Worm (Caenorhabditis elegans) whole organism, midembryonic: Measurements from ENCODE around the gene dkf-2.

Source experiments
- ref-1 ChIP-seq: fragments of 200-800 bp; sonication (Bioruptor generic); conservative IDR thresholded peaks from 2 replicates; pipeline ENCODE4 v1.3.6; 2022; ENCODE audit warnings: missing genetic modification reagents, missing genetic modification characterization, missing compliant biosample characterization
- ztf-29 ChIP-seq: fragments of 200-800 bp; sonication (Bioruptor generic); IDR thresholded peaks from 2 replicates; pipeline ENCODE4 v1.3.6; 2022; ENCODE audit warnings: missing genetic modification reagents, missing genetic modification characterization, missing compliant biosample characterization

ce11 chrV:16774428-16774827, 27.0 kb downstream of the dkf-2 start:
- TF ChIP-seq ref-1 (no peak), ztf-29 (GFP tag; lab: Robert Waterston, UW) (no peak)
